Fruit fly (Drosophila melanogaster) whole organism, adult: Measurements from ENCODE around the gene pall.

Experiments
- CG1620 ChIP-seq: fragments of 200-800 bp; sonication (Bioruptor generic); optimal IDR thresholded peaks from 2 replicates; lab custom pipeline; 2016; ENCODE audit warnings: missing biosample characterization, missing genetic modification characterization
- cic ChIP-seq: fragments of 200-800 bp; sonication (Bioruptor generic); optimal IDR thresholded peaks from 2 replicates; lab custom pipeline; 2017; ENCODE audit warnings: missing biosample characterization, mild to moderate bottlenecking, missing genetic modification characterization, moderate library complexity

dm6 chr3L:9438858-9439257, 48.7 kb downstream of the pall start:
- TF ChIP-seq CG1620 (no peak), cic (GFP tag; lab: Kevin White, UChicago) (no peak)
